Worm (Caenorhabditis elegans) whole organism, L3 larva: ENCODE results near the gene cki-2.

Experiments used
- ama-1 ChIP-seq: fragments of 150-350 bp; optimal IDR thresholded peaks from 2 replicates; lab custom pipeline; 2018
- ceh-28 ChIP-seq: fragments of 150-350 bp; optimal IDR thresholded peaks from 2 replicates; lab custom pipeline; 2014; ENCODE audit warnings: missing biosample characterization, missing genetic modification reagents, missing genetic modification characterization
- daf-12 ChIP-seq: fragments of 150-350 bp; optimal IDR thresholded peaks from 2 replicates; lab custom pipeline; 2014; ENCODE audit warnings: missing biosample characterization, missing genetic modification reagents, missing genetic modification characterization
- egl-27 ChIP-seq: sonication (generic microtip); optimal IDR thresholded peaks from 4 replicates; lab custom pipeline; 2017; ENCODE audit warnings: missing biosample characterization, missing genetic modification reagents, missing genetic modification characterization
- fkh-10 ChIP-seq: sonication (generic microtip); optimal IDR thresholded peaks from 2 replicates; lab custom pipeline; 2017; ENCODE audit warnings: missing biosample characterization, missing genetic modification reagents, missing genetic modification characterization
- mml-1 ChIP-seq: fragments of 150-350 bp; sonication (generic microtip); optimal IDR thresholded peaks from 3 replicates; lab custom pipeline; 2014; ENCODE audit warnings: missing biosample characterization, missing genetic modification characterization
- nfya-1 ChIP-seq: sonication (generic microtip); optimal IDR thresholded peaks from 2 replicates; lab custom pipeline; 2017; ENCODE audit warnings: missing genetic modification characterization, mild to moderate bottlenecking, missing compliant biosample characterization, antibody characterized with exemption, moderate library complexity; ENCODE audit not compliant: insufficient read depth
- nhr-11 ChIP-seq: fragments of 150-350 bp; optimal IDR thresholded peaks from 2 replicates; lab custom pipeline; 2014; ENCODE audit warnings: missing biosample characterization, missing genetic modification characterization
- ztf-4 ChIP-seq: fragments of 150-350 bp; optimal IDR thresholded peaks from 2 replicates; lab custom pipeline; 2014; ENCODE audit warnings: missing biosample characterization, missing genetic modification characterization

- TF ChIP-seq egl-27 (tag; lab: Kevin White, UChicago) (no peak), ama-1 (lab: Kevin White, UChicago) (no peak), mml-1 (no peak), ceh-28 (tag; lab: Kevin White, UChicago) (no peak), daf-12 (no peak), nhr-11 (no peak), fkh-10 (GFP tag; lab: Kevin White, UChicago) (no peak), ztf-4 (no peak), nfya-1 (no peak)
Observed at ce11 chrII:7864892-7865291, 48.6 kb downstream of the cki-2 start.
